Fruit fly (Drosophila melanogaster) whole organism, embryonic: Measurements from ENCODE around the gene CG15034.
A peak's percentile ranks its signal among the peaks of the same experiment; 100 is the strongest.

ENCODE experiments used
- CG15479 ChIP-seq: fragments of 200-800 bp; sonication (Bioruptor generic); optimal IDR thresholded peaks from 3 replicates; lab custom pipeline; 2019; ENCODE audit warnings: missing biosample characterization, mild to moderate bottlenecking, missing genetic modification characterization, moderate library complexity
- CG16813 ChIP-seq: fragments of 200-800 bp; sonication (Bioruptor generic); IDR thresholded peaks from 3 replicates; pipeline ENCODE4 v1.3.6; 2022; ENCODE audit warnings: missing biosample characterization, missing genetic modification characterization; ENCODE audit not compliant: partially characterized antibody
- CG17612 ChIP-seq: fragments of 200-800 bp; sonication (Bioruptor generic); IDR thresholded peaks from 2 replicates; pipeline ENCODE4 v1.3.6; 2022; ENCODE audit warnings: missing biosample characterization, missing genetic modification characterization
- CG6683 ChIP-seq: fragments of 200-800 bp; sonication (Bioruptor generic); optimal IDR thresholded peaks from 2 replicates; lab custom pipeline; 2017; ENCODE audit warnings: missing biosample characterization, mild to moderate bottlenecking, missing genetic modification characterization, missing genetic modification reagents
- CG7271 ChIP-seq: fragments of 200-800 bp; sonication (Bioruptor generic); optimal IDR thresholded peaks from 2 replicates; lab custom pipeline; 2018; ENCODE audit warnings: missing biosample characterization, mild to moderate bottlenecking, missing genetic modification characterization, moderate library complexity
- CG7556 ChIP-seq: fragments of 200-800 bp; sonication (Bioruptor generic); optimal IDR thresholded peaks from 2 replicates; lab custom pipeline; 2017; ENCODE audit warnings: missing biosample characterization, mild to moderate bottlenecking, missing genetic modification characterization
- CG9797 ChIP-seq: fragments of 200-800 bp; sonication (Bioruptor generic); optimal IDR thresholded peaks from 3 replicates; lab custom pipeline; 2018; ENCODE audit warnings: missing biosample characterization, mild to moderate bottlenecking, missing genetic modification characterization
- Hr78 ChIP-seq, 2 experiments: fragments of 200-800 bp in 1 of 2; fragments of >200 bp in 1 of 2; sonication (Bioruptor generic) in 1 of 2; optimal IDR thresholded peaks; 2 replicates each; lab custom pipeline; 2017 to 2019; ENCODE audit warnings: missing biosample characterization in 2 of 2, missing genetic modification characterization in 2 of 2, mild to moderate bottlenecking in 1 of 2, moderate library complexity in 1 of 2
- Med ChIP-seq: fragments of 200-800 bp; sonication (Bioruptor generic); peaks from one replicate; lab custom pipeline; 2016; ENCODE audit warnings: missing biosample characterization, missing genetic modification characterization, mild to moderate bottlenecking, inconsistent platforms, moderate library complexity
- Mrtf ChIP-seq: fragments of 200-800 bp; sonication (Bioruptor generic); IDR thresholded peaks from 3 replicates; pipeline ENCODE4 v1.3.6; 2022; ENCODE audit warnings: missing biosample characterization, missing genetic modification characterization
- NC2β ChIP-seq: fragments of 200-800 bp; sonication (Bioruptor generic); optimal IDR thresholded peaks from 2 replicates; lab custom pipeline; 2016; ENCODE audit warnings: missing biosample characterization, missing genetic modification characterization
- cad ChIP-seq: fragments of >200 bp; optimal IDR thresholded peaks from 2 replicates; lab custom pipeline; 2017; ENCODE audit warnings: missing biosample characterization, missing genetic modification characterization
- cg ChIP-seq: fragments of 200-800 bp; sonication (Bioruptor generic); optimal IDR thresholded peaks from 3 replicates; lab custom pipeline; 2019; ENCODE audit warnings: missing biosample characterization, mild to moderate bottlenecking, missing genetic modification characterization, moderate library complexity
- pnt ChIP-seq: fragments of 200-800 bp; sonication (Bioruptor generic); optimal IDR thresholded peaks from 3 replicates; lab custom pipeline; 2016; ENCODE audit warnings: missing biosample characterization, missing genetic modification characterization
- tll ChIP-seq, 2 experiments: fragments of 200-800 bp in 1 of 2; fragments of >200 bp in 1 of 2; sonication (Bioruptor generic) in 1 of 2; optimal IDR thresholded peaks; 2 replicates each; lab custom pipeline; 2017 to 2019; ENCODE audit warnings: missing biosample characterization in 2 of 2, missing genetic modification characterization in 2 of 2, mild to moderate bottlenecking in 1 of 2, moderate library complexity in 1 of 2
- trem ChIP-seq: fragments of 200-800 bp; optimal IDR thresholded peaks from 3 replicates; lab custom pipeline; 2019; ENCODE audit warnings: missing biosample characterization, mild to moderate bottlenecking, missing genetic modification characterization, moderate library complexity
- zen ChIP-seq: fragments of 200-800 bp; sonication (Bioruptor generic); optimal IDR thresholded peaks from 3 replicates; lab custom pipeline; 2018; ENCODE audit warnings: missing biosample characterization, mild to moderate bottlenecking, missing genetic modification characterization, moderate library complexity

The CG15034 gene

dm6 chrX:7298323-7298722, 49.0 kb downstream of the CG15034 start:
- TF ChIP-seq Med (peak; percentile 54), CG16813 (GFP tag; lab: Robert Waterston, UW) (no peak)

dm6 chrX:7296721-7297227, 50.5 kb downstream of the CG15034 start:
- TF ChIP-seq zen (tag; lab: Kevin White, UChicago) (peak; percentile 56), tll (GFP tag; optimal IDR thresholded peaks at IDR 0.05; lab: Kevin White, UChicago) (peak in 1 of 2 experiments; percentile 85), CG15479 (GFP tag; lab: Kevin White, UChicago) (peak; percentile 70), Hr78 (GFP tag; optimal IDR thresholded peaks at IDR 0.05; lab: Kevin White, UChicago) (no peak), CG6683 (no peak), CG9797 (GFP tag; lab: Kevin White, UChicago) (no peak), trem (tag; lab: Kevin White, UChicago) (no peak), pnt (GFP tag; lab: Kevin White, UChicago) (no peak), CG17612 (GFP tag; lab: Robert Waterston, UW) (no peak), CG7271 (tag; lab: Kevin White, UChicago) (peak; percentile 76), Mrtf (no peak), cad (peak; percentile 97), cg (GFP tag; lab: Kevin White, UChicago) (no peak), NC2β (GFP tag; lab: Kevin White, UChicago) (no peak), CG7556 (no peak)
